Worm (Caenorhabditis elegans) whole organism, mixed stage, embryonic: ENCODE results near the gene Y38H8A.7.

Source experiments
- mep-1 ChIP-seq: fragments of 150-350 bp; optimal IDR thresholded peaks from 2 replicates; lab custom pipeline; 2017; ENCODE audit warnings: missing biosample characterization, missing genetic modification reagents, missing genetic modification characterization, inconsistent platforms
- nhr-237 ChIP-seq: fragments of 150-350 bp; optimal IDR thresholded peaks from 2 replicates; lab custom pipeline; 2014; ENCODE audit warnings: missing biosample characterization, missing genetic modification characterization
- nhr-28 ChIP-seq: fragments of 150-350 bp; optimal IDR thresholded peaks from 2 replicates; lab custom pipeline; 2014; ENCODE audit warnings: missing biosample characterization, missing genetic modification characterization

DNA sequence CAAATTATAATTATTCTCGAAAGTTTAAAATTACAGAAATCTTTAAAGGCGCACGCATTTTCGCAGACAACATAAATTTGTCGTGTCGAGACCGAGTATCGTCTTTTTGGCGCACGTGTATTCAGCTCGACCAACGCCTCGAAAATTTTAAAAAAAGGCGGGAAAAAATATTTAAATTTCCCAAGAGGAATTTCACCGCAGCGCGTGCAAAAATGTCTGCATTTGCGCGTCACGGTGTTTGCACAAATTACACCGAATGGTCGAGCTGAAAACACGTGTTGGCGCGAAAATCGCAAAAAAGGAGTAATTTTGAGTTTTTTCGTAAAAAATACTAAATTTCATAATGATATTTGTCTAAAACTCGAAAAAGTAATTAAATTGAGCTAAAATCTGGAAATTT lies 4.6 kb upstream of the Y38H8A.7 start:
- no peak for TF ChIP-seq nhr-237 (tag; lab: Kevin White, UChicago)
- no peak for TF ChIP-seq mep-1 (tag; lab: Kevin White, UChicago)
- TF ChIP-seq nhr-28 (tag; lab: Kevin White, UChicago): no peak
